Worm (Caenorhabditis elegans) whole organism, L2 larva: ENCODE results near the gene sod-3.
A peak's percentile ranks its signal among the peaks of the same experiment; 100 is the strongest.

Source experiments
- lin-13 ChIP-seq: fragments of 150-350 bp; optimal IDR thresholded peaks from 2 replicates; lab custom pipeline; 2014; ENCODE audit warnings: missing biosample characterization, missing genetic modification reagents, missing genetic modification characterization
- nhr-129 ChIP-seq: fragments of 150-350 bp; optimal IDR thresholded peaks from 2 replicates; lab custom pipeline; 2014; ENCODE audit warnings: missing biosample characterization, missing genetic modification characterization
- nhr-237 ChIP-seq: fragments of 150-350 bp; optimal IDR thresholded peaks from 2 replicates; lab custom pipeline; 2014; ENCODE audit warnings: missing biosample characterization, missing genetic modification characterization

DNA sequence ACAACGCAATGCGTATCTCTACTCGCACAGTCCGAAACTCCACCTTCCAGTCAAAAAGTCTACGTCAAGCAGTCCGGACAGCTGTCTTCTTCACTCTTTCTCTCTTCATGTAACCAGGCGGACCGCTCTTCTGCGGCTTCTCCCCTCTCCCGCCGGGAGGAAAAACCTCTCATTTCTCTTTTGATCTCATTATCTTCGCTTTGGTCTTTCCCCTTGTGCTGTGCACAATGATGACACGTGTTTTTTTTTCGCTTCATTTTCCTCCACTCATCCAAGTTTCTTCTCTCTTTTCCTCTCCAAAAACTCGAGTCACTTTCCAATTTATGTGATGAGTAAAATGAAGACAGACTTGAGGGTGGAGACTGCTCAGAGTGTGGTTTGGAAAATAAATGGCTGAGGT lies 49.6 kb upstream of the sod-3 start, which contains the start of gene F35B3.7:
- TF ChIP-seq nhr-237 (tag; lab: Kevin White, UChicago) (no peak), lin-13 (GFP tag; lab: Kevin White, UChicago) (no peak), nhr-129 (tag; lab: Kevin White, UChicago) (peak; percentile 72)
